Worm (Caenorhabditis elegans) whole organism, early embryonic: Measurements from ENCODE around the gene str-10.

ENCODE experiments used
- B0310.2 ChIP-seq: sonication (generic microtip); optimal IDR thresholded peaks from 2 replicates; lab custom pipeline; 2016; ENCODE audit warnings: mild to moderate bottlenecking, missing genetic modification characterization, missing compliant biosample characterization
- F13C5.2 ChIP-seq: sonication (generic microtip); optimal IDR thresholded peaks from 2 replicates; lab custom pipeline; 2017; ENCODE audit warnings: mild to moderate bottlenecking, missing genetic modification characterization, inconsistent platforms, missing compliant biosample characterization
- aly-1 ChIP-seq: sonication (generic microtip); optimal IDR thresholded peaks from 2 replicates; lab custom pipeline; 2016; ENCODE audit warnings: missing genetic modification characterization, missing compliant biosample characterization
- ama-1 ChIP-seq: fragments of 150-350 bp; optimal IDR thresholded peaks from 2 replicates; lab custom pipeline; 2014
- ceh-13 ChIP-seq: fragments of 200-800 bp; sonication (Bioruptor generic); optimal IDR thresholded peaks from 2 replicates; lab custom pipeline; 2018; ENCODE audit warnings: mild to moderate bottlenecking, missing genetic modification characterization, missing compliant biosample characterization
- ceh-36 ChIP-seq: sonication (generic microtip); optimal IDR thresholded peaks from 2 replicates; lab custom pipeline; 2016; ENCODE audit warnings: missing genetic modification characterization, inconsistent platforms, missing compliant biosample characterization
- ets-7 ChIP-seq: sonication (generic microtip); optimal IDR thresholded peaks from 2 replicates; lab custom pipeline; 2016; ENCODE audit warnings: missing genotype, missing genetic modification characterization, missing compliant biosample characterization
- flt-1 ChIP-seq: fragments of 200-800 bp; sonication (Bioruptor generic); IDR thresholded peaks from 2 replicates; pipeline ENCODE4 v1.3.6; 2022; ENCODE audit warnings: missing genetic modification characterization, missing compliant biosample characterization
- hmbx-1 ChIP-seq: sonication (generic microtip); optimal IDR thresholded peaks from 2 replicates; lab custom pipeline; 2016; ENCODE audit warnings: mild to moderate bottlenecking, missing genetic modification characterization, missing compliant biosample characterization
- hmg-4 ChIP-seq: fragments of 200-800 bp; sonication (Bioruptor generic); optimal IDR thresholded peaks from 2 replicates; lab custom pipeline; 2018; ENCODE audit warnings: mild to moderate bottlenecking, missing genetic modification characterization, missing compliant biosample characterization
- hnd-1 ChIP-seq: sonication (generic microtip); optimal IDR thresholded peaks from 2 replicates; lab custom pipeline; 2016; ENCODE audit warnings: missing genetic modification characterization, missing compliant biosample characterization
- pes-1 ChIP-seq: fragments of 200-800 bp; sonication (Bioruptor generic); IDR thresholded peaks from 2 replicates; pipeline ENCODE4 v1.3.6; 2022; ENCODE audit warnings: missing genetic modification reagents, missing genetic modification characterization, missing compliant biosample characterization
- scrt-1 ChIP-seq: fragments of 200-800 bp; sonication (Bioruptor generic); IDR thresholded peaks from 2 replicates; pipeline ENCODE4 v1.3.6; 2022; ENCODE audit warnings: missing genetic modification characterization, missing compliant biosample characterization
- sea-1 ChIP-seq: fragments of 200-800 bp; sonication (Bioruptor generic); conservative IDR thresholded peaks from 2 replicates; pipeline ENCODE4 v1.3.6; 2022; ENCODE audit warnings: missing genetic modification characterization, missing compliant biosample characterization
- tbx-11 ChIP-seq: fragments of 200-800 bp; sonication (Bioruptor generic); IDR thresholded peaks from 2 replicates; pipeline ENCODE4 v1.3.6; 2022; ENCODE audit warnings: missing genetic modification characterization, missing compliant biosample characterization
- tbx-37 ChIP-seq: fragments of 200-800 bp; sonication (Bioruptor generic); conservative IDR thresholded peaks from 2 replicates; pipeline ENCODE4 v1.3.6; 2022; ENCODE audit warnings: missing genetic modification reagents, missing genetic modification characterization, missing compliant biosample characterization
- tra-4 ChIP-seq: sonication (generic microtip); optimal IDR thresholded peaks from 2 replicates; lab custom pipeline; 2017; ENCODE audit warnings: missing genetic modification characterization, missing compliant biosample characterization

The str-10 gene

DNA sequence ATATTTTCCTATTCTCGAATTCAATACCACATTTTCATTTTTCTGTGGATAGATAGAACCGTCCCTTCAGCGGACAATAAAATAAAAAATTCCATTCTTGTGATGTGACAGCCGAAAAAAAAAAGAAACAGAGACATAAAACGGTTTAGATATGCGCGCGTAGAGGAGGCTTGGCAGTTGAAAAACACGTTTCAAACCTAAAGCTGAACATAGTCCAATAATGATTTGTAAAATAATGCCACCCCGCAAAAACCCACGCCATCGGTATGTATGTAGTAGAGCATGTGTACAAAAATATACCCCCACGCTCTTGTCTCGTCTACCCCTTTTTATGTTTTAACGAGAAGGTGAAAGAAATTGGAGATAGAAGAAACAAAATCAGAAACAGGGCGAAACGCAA lies 26.2 kb downstream of the str-10 start:
- TF ChIP-seq tbx-37 (GFP tag; lab: Robert Waterston, UW) (no peak), hmg-4 (no peak), flt-1 (GFP tag; lab: Robert Waterston, UW) (no peak), pes-1 (GFP tag; lab: Robert Waterston, UW) (no peak), ceh-36 (tag; lab: Kevin White, UChicago) (no peak), sea-1 (GFP tag; lab: Robert Waterston, UW) (no peak), scrt-1 (GFP tag; lab: Robert Waterston, UW) (no peak), ama-1 (lab: Kevin White, UChicago) (no peak), tra-4 (tag; lab: Kevin White, UChicago) (no peak), aly-1 (tag; lab: Kevin White, UChicago) (no peak), ceh-13 (GFP tag; lab: Kevin White, UChicago) (no peak), B0310.2 (tag; lab: Kevin White, UChicago) (no peak), hnd-1 (no peak)

DNA sequence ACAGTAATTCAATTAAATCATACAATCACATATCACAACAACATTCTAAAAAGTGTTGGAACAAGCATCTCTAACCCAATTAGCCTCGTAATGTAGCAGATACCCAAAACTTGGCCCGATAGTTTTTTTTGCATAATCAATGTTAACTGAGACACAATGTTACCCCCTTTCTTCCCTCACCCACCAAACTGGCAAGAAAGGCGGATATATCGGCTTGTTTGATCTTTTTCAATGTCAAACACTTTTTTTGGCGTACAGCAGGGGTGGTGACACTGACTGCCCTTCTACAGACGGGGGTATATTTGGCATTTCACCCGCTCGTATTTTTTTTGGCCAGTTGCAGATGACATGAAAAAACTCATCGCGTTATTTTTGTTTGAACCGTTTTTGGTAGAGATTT lies 27.6 kb downstream of the str-10 start:
- TF ChIP-seq sea-1 (GFP tag; lab: Robert Waterston, UW), result no peak

DNA sequence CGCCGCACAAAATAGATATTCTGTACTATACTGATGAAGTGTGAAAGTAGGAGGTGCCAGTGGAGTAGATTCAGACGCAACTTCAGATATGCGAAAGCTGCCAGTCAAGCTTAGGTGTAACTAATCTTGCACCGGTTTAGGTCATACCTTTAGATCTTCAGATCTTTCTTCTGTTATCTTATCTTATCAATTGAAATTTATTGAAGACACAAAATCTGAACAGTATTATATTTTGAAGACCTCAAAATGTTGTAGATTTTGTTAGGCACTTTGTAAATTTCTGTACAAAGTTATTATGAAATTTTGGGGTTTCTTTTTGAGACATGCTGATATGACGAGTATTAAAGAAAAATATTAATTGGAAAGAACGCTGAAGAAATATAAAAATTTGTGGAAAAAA lies 30.2 kb downstream of the str-10 start:
- TF ChIP-seq B0310.2 (tag; lab: Kevin White, UChicago) (no peak), hmg-4 (no peak), hmbx-1 (tag; lab: Kevin White, UChicago) (no peak)

DNA sequence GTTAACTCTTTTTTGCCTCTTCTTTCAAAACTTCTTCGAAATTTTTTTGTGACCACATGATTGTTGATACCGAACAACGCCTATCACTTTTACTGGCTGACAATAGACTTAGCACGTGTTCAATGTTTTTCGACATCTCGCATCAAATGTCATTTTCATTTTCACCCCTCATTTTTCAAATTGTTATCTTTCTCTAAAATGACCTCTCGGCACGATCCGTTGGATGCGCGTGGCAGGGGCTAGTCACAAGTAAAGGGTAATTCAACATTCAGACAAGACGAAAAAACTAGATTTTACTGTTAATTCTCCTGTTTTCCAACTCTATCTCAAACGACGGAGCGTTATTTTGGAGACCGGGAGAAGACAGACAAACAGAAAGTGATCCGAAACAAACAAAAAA lies 31.0 kb downstream of the str-10 start, which contains the start of gene F17H10.2:
Gene F17H10.2 (plus strand): TSS at position 316 of the 400 bp plus-strand sequence.
- TF ChIP-seq tra-4 (tag; lab: Kevin White, UChicago), result no peak
- TF ChIP-seq aly-1 (tag; lab: Kevin White, UChicago), result no peak
- TF ChIP-seq hmbx-1 (tag; lab: Kevin White, UChicago), result no peak
- TF ChIP-seq flt-1 (GFP tag; lab: Robert Waterston, UW), result no peak
- no peak for TF ChIP-seq tbx-11 (GFP tag; lab: Robert Waterston, UW)
- TF ChIP-seq sea-1 (GFP tag; lab: Robert Waterston, UW), result no peak
- no peak for TF ChIP-seq B0310.2 (tag; lab: Kevin White, UChicago)
- TF ChIP-seq ceh-36 (tag; lab: Kevin White, UChicago), result no peak
- no peak for TF ChIP-seq hnd-1
- no peak for TF ChIP-seq scrt-1 (GFP tag; lab: Robert Waterston, UW)
- TF ChIP-seq pes-1 (GFP tag; lab: Robert Waterston, UW), result no peak
- TF ChIP-seq ceh-13 (GFP tag; lab: Kevin White, UChicago), result no peak
- TF ChIP-seq ets-7 (tag; lab: Kevin White, UChicago), result no peak
- no peak for TF ChIP-seq hmg-4
- TF ChIP-seq ama-1 (lab: Kevin White, UChicago), result no peak
- no peak for TF ChIP-seq F13C5.2 (tag; lab: Kevin White, UChicago)
- no peak for TF ChIP-seq tbx-37 (GFP tag; lab: Robert Waterston, UW)

DNA sequence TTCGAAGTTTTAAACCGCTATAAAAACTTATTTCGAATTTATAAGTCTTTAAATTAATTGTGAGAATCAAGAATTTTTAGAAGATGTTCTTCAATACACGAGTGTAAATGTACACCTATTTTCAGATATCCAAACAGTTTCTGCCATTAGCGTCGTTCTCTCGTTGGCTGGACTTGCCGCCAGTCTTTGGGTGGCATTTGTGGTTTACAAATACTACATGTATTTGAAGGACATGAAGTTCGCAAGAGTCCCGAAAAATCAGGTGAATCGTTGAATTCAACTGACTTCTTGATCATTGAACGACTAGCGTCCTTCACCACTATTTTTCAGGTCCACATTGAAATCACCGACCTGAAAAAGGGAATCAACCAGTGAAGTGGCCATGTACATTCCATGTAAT lies 33.3 kb downstream of the str-10 start:
- no peak for TF ChIP-seq ceh-13 (GFP tag; lab: Kevin White, UChicago)
- no peak for TF ChIP-seq tbx-37 (GFP tag; lab: Robert Waterston, UW)
- TF ChIP-seq tra-4 (tag; lab: Kevin White, UChicago), result no peak
- TF ChIP-seq aly-1 (tag; lab: Kevin White, UChicago), result no peak
- TF ChIP-seq hnd-1, result no peak
- TF ChIP-seq ets-7 (tag; lab: Kevin White, UChicago), result no peak
- no peak for TF ChIP-seq hmg-4
- TF ChIP-seq scrt-1 (GFP tag; lab: Robert Waterston, UW), result no peak
- TF ChIP-seq flt-1 (GFP tag; lab: Robert Waterston, UW), result no peak
- no peak for TF ChIP-seq B0310.2 (tag; lab: Kevin White, UChicago)
- TF ChIP-seq sea-1 (GFP tag; lab: Robert Waterston, UW), result no peak
- no peak for TF ChIP-seq F13C5.2 (tag; lab: Kevin White, UChicago)
- TF ChIP-seq tbx-11 (GFP tag; lab: Robert Waterston, UW), result no peak
- TF ChIP-seq pes-1 (GFP tag; lab: Robert Waterston, UW), result no peak
- no peak for TF ChIP-seq ceh-36 (tag; lab: Kevin White, UChicago)
- TF ChIP-seq hmbx-1 (tag; lab: Kevin White, UChicago), result no peak
- TF ChIP-seq ama-1 (lab: Kevin White, UChicago), result no peak

DNA sequence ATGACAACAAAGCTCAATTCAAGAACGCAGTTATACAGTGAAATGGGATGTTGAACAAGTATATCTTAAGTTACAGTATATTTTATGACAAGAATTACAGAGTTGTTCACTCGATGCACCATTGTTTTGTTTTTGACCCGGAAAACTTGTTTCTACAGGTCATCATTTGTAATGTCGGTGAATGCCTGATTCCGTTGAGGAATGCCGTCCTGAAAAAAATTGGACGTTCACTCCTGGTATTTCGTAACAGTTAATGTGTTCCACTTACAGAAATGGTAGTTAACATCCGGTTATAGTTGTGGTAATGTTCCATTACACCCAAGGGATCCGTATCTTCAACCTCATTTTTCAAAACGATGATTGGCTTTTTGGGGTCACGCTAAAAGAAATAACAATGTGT lies 34.0 kb downstream of the str-10 start:
- no peak for TF ChIP-seq ets-7 (tag; lab: Kevin White, UChicago)
- no peak for TF ChIP-seq hmbx-1 (tag; lab: Kevin White, UChicago)
- no peak for TF ChIP-seq sea-1 (GFP tag; lab: Robert Waterston, UW)
- no peak for TF ChIP-seq ceh-13 (GFP tag; lab: Kevin White, UChicago)
- no peak for TF ChIP-seq tbx-11 (GFP tag; lab: Robert Waterston, UW)
- no peak for TF ChIP-seq aly-1 (tag; lab: Kevin White, UChicago)
- TF ChIP-seq B0310.2 (tag; lab: Kevin White, UChicago), result no peak
- TF ChIP-seq flt-1 (GFP tag; lab: Robert Waterston, UW), result no peak
- no peak for TF ChIP-seq F13C5.2 (tag; lab: Kevin White, UChicago)
- no peak for TF ChIP-seq ama-1 (lab: Kevin White, UChicago)
- TF ChIP-seq ceh-36 (tag; lab: Kevin White, UChicago), result no peak

DNA sequence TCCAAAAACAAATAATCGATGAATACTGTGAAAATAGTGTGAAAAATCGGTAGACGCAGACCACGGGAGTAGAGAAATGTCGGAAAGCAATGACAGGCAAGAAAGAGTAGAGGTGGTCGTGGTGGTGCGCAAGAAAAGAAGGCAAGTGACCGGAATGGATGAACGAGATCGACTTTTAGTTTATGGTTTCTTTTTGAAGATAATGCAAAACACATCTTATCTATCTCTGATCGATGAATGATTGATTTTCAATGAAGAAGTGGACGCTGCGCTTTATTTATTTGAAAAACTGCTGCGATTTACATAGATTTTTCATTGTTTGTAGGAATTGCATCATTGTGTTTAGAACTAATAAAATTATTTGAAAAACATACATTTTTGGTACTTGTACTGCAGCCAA lies 37.5 kb downstream of the str-10 start:
- TF ChIP-seq ceh-13 (GFP tag; lab: Kevin White, UChicago) (no peak), B0310.2 (tag; lab: Kevin White, UChicago) (no peak), hmg-4 (no peak)

DNA sequence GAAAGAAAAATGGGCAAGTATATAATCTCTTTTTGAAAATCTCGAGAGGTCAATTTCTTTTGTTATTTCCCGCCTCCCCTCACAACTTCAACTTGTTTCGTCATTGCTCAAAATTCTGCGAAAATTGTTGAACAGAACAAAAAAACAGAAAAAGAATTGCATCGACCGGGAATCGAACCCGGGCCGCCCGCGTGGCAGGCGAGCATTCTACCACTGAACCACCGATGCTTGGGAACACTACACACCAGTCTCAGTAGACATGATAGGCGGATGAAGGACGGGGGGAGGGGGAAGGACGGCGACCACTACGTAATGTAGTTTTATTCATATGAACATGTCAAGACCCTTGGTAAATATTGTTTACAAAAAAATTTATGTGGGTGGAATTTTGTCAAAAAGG lies 38.7 kb downstream of the str-10 start:
- TF ChIP-seq hnd-1 (peak; percentile 74), scrt-1 (GFP tag; lab: Robert Waterston, UW) (peak; percentile 98), ceh-36 (tag; lab: Kevin White, UChicago) (peak; percentile 96), F13C5.2 (tag; lab: Kevin White, UChicago) (peak; percentile 93), B0310.2 (tag; lab: Kevin White, UChicago) (peak; percentile 93), flt-1 (GFP tag; lab: Robert Waterston, UW) (peak; percentile 99), aly-1 (tag; lab: Kevin White, UChicago) (peak; percentile 96), hmg-4 (peak; percentile 99), sea-1 (GFP tag; lab: Robert Waterston, UW) (peak; percentile 98), ets-7 (tag; lab: Kevin White, UChicago) (peak; percentile 92), ceh-13 (GFP tag; lab: Kevin White, UChicago) (peak; percentile 97), tbx-11 (GFP tag; lab: Robert Waterston, UW) (peak; percentile 98), tbx-37 (GFP tag; lab: Robert Waterston, UW) (peak; percentile 95), tra-4 (tag; lab: Kevin White, UChicago) (peak; percentile 89), ama-1 (lab: Kevin White, UChicago) (no peak), hmbx-1 (tag; lab: Kevin White, UChicago) (peak; percentile 86), pes-1 (GFP tag; lab: Robert Waterston, UW) (peak; percentile 98)
